Fruit fly (Drosophila melanogaster) whole organism, embryonic: ENCODE results near the gene Rab5.

Experiments
- C15 ChIP-seq: fragments of 200-800 bp; sonication (Bioruptor generic); IDR thresholded peaks from 3 replicates; pipeline ENCODE4 v1.3.6; 2022; ENCODE audit warnings: missing biosample characterization, missing genetic modification characterization
- CG10147 ChIP-seq: fragments of 200-800 bp; sonication (Bioruptor generic); optimal IDR thresholded peaks from 2 replicates; lab custom pipeline; 2019; ENCODE audit warnings: missing biosample characterization, mild to moderate bottlenecking, missing genetic modification characterization, moderate library complexity
- CG1024 ChIP-seq: fragments of 200-800 bp; sonication (Bioruptor generic); IDR thresholded peaks from 2 replicates; pipeline ENCODE4 v1.3.6; 2022; ENCODE audit warnings: missing biosample characterization, missing genetic modification characterization
- CG10654 ChIP-seq: fragments of 200-800 bp; sonication (Bioruptor generic); optimal IDR thresholded peaks from 2 replicates; lab custom pipeline; 2016; ENCODE audit warnings: missing biosample characterization, missing genetic modification characterization
- CG11723 ChIP-seq: fragments of 200-800 bp; sonication (Bioruptor generic); optimal IDR thresholded peaks from 2 replicates; lab custom pipeline; 2017; ENCODE audit warnings: missing biosample characterization, mild to moderate bottlenecking, missing genetic modification characterization
- CG12236 ChIP-seq: fragments of 200-800 bp; sonication (Bioruptor generic); optimal IDR thresholded peaks from 2 replicates; lab custom pipeline; 2016; ENCODE audit warnings: missing biosample characterization, missing genetic modification characterization
- CG14667 ChIP-seq: fragments of 200-800 bp; sonication (Bioruptor generic); IDR thresholded peaks from 2 replicates; pipeline ENCODE4 v1.3.6; 2022; ENCODE audit warnings: missing biosample characterization, missing genetic modification characterization
- CG18764 ChIP-seq: fragments of 200-800 bp; sonication (Bioruptor generic); optimal IDR thresholded peaks from 3 replicates; lab custom pipeline; 2016; ENCODE audit warnings: missing biosample characterization, missing genetic modification characterization
- CG2120 ChIP-seq: fragments of 200-800 bp; sonication (Bioruptor generic); optimal IDR thresholded peaks from 3 replicates; lab custom pipeline; 2016; ENCODE audit warnings: missing biosample characterization, missing genetic modification characterization
- CG2202 ChIP-seq: fragments of 200-800 bp; sonication (Bioruptor generic); optimal IDR thresholded peaks from 2 replicates; lab custom pipeline; 2018; ENCODE audit warnings: missing biosample characterization, mild to moderate bottlenecking, missing genetic modification characterization
- CG33557 ChIP-seq: fragments of 200-800 bp; sonication (Bioruptor generic); optimal IDR thresholded peaks from 2 replicates; lab custom pipeline; 2019; ENCODE audit warnings: missing biosample characterization, mild to moderate bottlenecking, missing genetic modification characterization, moderate library complexity
- CG42726 ChIP-seq: fragments of 200-800 bp; sonication (Bioruptor generic); IDR thresholded peaks from 2 replicates; pipeline ENCODE4 v1.3.6; 2022; ENCODE audit warnings: missing biosample characterization, missing genetic modification characterization; ENCODE audit not compliant: partially characterized antibody
- CG6683 ChIP-seq: fragments of 200-800 bp; sonication (Bioruptor generic); optimal IDR thresholded peaks from 2 replicates; lab custom pipeline; 2017; ENCODE audit warnings: missing biosample characterization, mild to moderate bottlenecking, missing genetic modification characterization, missing genetic modification reagents
- CG6813 ChIP-seq: fragments of 200-800 bp; sonication (Bioruptor generic); optimal IDR thresholded peaks from 2 replicates; lab custom pipeline; 2017; ENCODE audit warnings: missing biosample characterization, missing genetic modification characterization, mild to moderate bottlenecking, moderate library complexity, missing genetic modification reagents
- CG7928 ChIP-seq: fragments of 200-800 bp; sonication (Bioruptor generic); optimal IDR thresholded peaks from 2 replicates; lab custom pipeline; 2017; ENCODE audit warnings: missing biosample characterization, mild to moderate bottlenecking, missing genetic modification characterization
- CG8290 ChIP-seq, 3 experiments: fragments of 200-800 bp; sonication (Bioruptor generic); optimal IDR thresholded peaks; 2 replicates each; lab custom pipeline; 2016 to 2019; ENCODE audit warnings: missing biosample characterization in 3 of 3, missing genetic modification characterization in 3 of 3, mild to moderate bottlenecking in 2 of 3, moderate library complexity in 1 of 3
- CG8359 ChIP-seq: fragments of 200-800 bp; sonication (Bioruptor generic); optimal IDR thresholded peaks from 2 replicates; lab custom pipeline; 2017; ENCODE audit warnings: missing biosample characterization, mild to moderate bottlenecking, missing genetic modification characterization, borderline replicate concordance
- CoRest ChIP-seq: fragments of 200-800 bp; sonication (Bioruptor generic); optimal IDR thresholded peaks from 3 replicates; lab custom pipeline; 2018; ENCODE audit warnings: missing biosample characterization, mild to moderate bottlenecking, missing genetic modification characterization, moderate library complexity
- CrebB ChIP-seq: fragments of 200-800 bp; sonication (Bioruptor generic); optimal IDR thresholded peaks from 3 replicates; lab custom pipeline; 2018; ENCODE audit warnings: missing biosample characterization, mild to moderate bottlenecking, missing genetic modification characterization
- Deaf1 ChIP-seq: fragments of 200-800 bp; optimal IDR thresholded peaks from 3 replicates; lab custom pipeline; 2019; ENCODE audit warnings: missing biosample characterization, mild to moderate bottlenecking, missing genetic modification characterization, moderate library complexity
- Eip74EF ChIP-seq, 2 experiments: fragments of 200-800 bp in 1 of 2; fragments of >200 bp in 1 of 2; sonication (Bioruptor generic) in 1 of 2; optimal IDR thresholded peaks; 2 replicates each; lab custom pipeline; 2017 to 2019; ENCODE audit warnings: missing biosample characterization in 2 of 2, missing genetic modification characterization in 2 of 2, mild to moderate bottlenecking in 1 of 2, moderate library complexity in 1 of 2
- Elba2 ChIP-seq: fragments of 200-800 bp; sonication (Bioruptor generic); optimal IDR thresholded peaks from 3 replicates; lab custom pipeline; 2016; ENCODE audit warnings: missing biosample characterization, missing genetic modification characterization
- Nf-YA ChIP-seq: fragments of 200-800 bp; sonication (Bioruptor generic); IDR thresholded peaks from 2 replicates; pipeline ENCODE4 v1.3.6; 2022; ENCODE audit warnings: missing biosample characterization, missing genetic modification characterization
- Nf-YB ChIP-seq: fragments of 200-800 bp; sonication (Bioruptor generic); optimal IDR thresholded peaks from 3 replicates; lab custom pipeline; 2019; ENCODE audit warnings: missing biosample characterization, mild to moderate bottlenecking, missing genetic modification characterization, moderate library complexity
- Side ChIP-seq: fragments of 200-800 bp; sonication (Bioruptor generic); optimal IDR thresholded peaks from 2 replicates; lab custom pipeline; 2016; ENCODE audit warnings: missing biosample characterization, missing genetic modification characterization
- Sin3A ChIP-seq: fragments of >200 bp; optimal IDR thresholded peaks from 2 replicates; lab custom pipeline; 2018
- Spps ChIP-seq: fragments of 200-800 bp; sonication (Bioruptor generic); optimal IDR thresholded peaks from 2 replicates; lab custom pipeline; 2018; ENCODE audit warnings: missing biosample characterization, mild to moderate bottlenecking, missing genetic modification characterization
- Usf ChIP-seq: fragments of 200-800 bp; sonication (Bioruptor generic); optimal IDR thresholded peaks from 2 replicates; lab custom pipeline; 2017; ENCODE audit warnings: missing genotype, missing biosample characterization, missing genetic modification characterization
- aop ChIP-seq: fragments of 200-800 bp; sonication (Bioruptor generic); IDR thresholded peaks from 2 replicates; pipeline ENCODE4 v1.3.6; 2022; ENCODE audit warnings: missing biosample characterization, missing genetic modification characterization
- ato ChIP-seq: fragments of 200-800 bp; sonication (Bioruptor generic); IDR thresholded peaks from 2 replicates; pipeline ENCODE4 v1.3.6; 2022; ENCODE audit warnings: missing biosample characterization, missing genetic modification characterization; ENCODE audit not compliant: partially characterized antibody
- bab2 ChIP-seq: fragments of 200-800 bp; sonication (Bioruptor generic); optimal IDR thresholded peaks from 2 replicates; lab custom pipeline; 2016; ENCODE audit warnings: missing biosample characterization, missing genetic modification characterization
- btn ChIP-seq: fragments of 200-800 bp; sonication (Bioruptor generic); optimal IDR thresholded peaks from 2 replicates; lab custom pipeline; 2016; ENCODE audit warnings: missing biosample characterization, missing genetic modification characterization
- ci ChIP-seq: fragments of 200-800 bp; sonication (Bioruptor generic); IDR thresholded peaks from 3 replicates; pipeline ENCODE4 v1.3.6; 2022; ENCODE audit warnings: missing biosample characterization, missing genetic modification characterization
- danr ChIP-seq: fragments of 200-800 bp; sonication (Bioruptor generic); IDR thresholded peaks from 2 replicates; pipeline ENCODE4 v1.3.6; 2022; ENCODE audit warnings: missing biosample characterization, missing genetic modification characterization
- en ChIP-seq: fragments of 200-800 bp; sonication (Bioruptor generic); optimal IDR thresholded peaks from 2 replicates; lab custom pipeline; 2016; ENCODE audit warnings: missing biosample characterization, missing genetic modification characterization
- exex ChIP-seq: fragments of 200-800 bp; sonication (Bioruptor generic); optimal IDR thresholded peaks from 4 replicates; lab custom pipeline; 2018; ENCODE audit warnings: missing biosample characterization, mild to moderate bottlenecking, missing genetic modification characterization, moderate library complexity
- grau ChIP-seq: fragments of 200-800 bp; optimal IDR thresholded peaks from 3 replicates; lab custom pipeline; 2019; ENCODE audit warnings: missing biosample characterization, mild to moderate bottlenecking, missing genetic modification characterization, moderate library complexity
- grn ChIP-seq: fragments of 200-800 bp; sonication (Bioruptor generic); optimal IDR thresholded peaks from 3 replicates; lab custom pipeline; 2017; ENCODE audit warnings: missing biosample characterization, missing genetic modification characterization
- insv ChIP-seq, 2 experiments: fragments of 200-800 bp; sonication (Bioruptor generic); optimal IDR thresholded peaks; 3 replicates each; lab custom pipeline; 2016 to 2018; ENCODE audit warnings: missing biosample characterization in 2 of 2, missing genetic modification characterization in 2 of 2
- kni ChIP-seq: fragments of 200-800 bp; sonication (Bioruptor generic); optimal IDR thresholded peaks from 3 replicates; lab custom pipeline; 2017; ENCODE audit warnings: mild to moderate bottlenecking, missing biosample characterization, missing genetic modification reagents, missing genetic modification characterization
- luna ChIP-seq: fragments of 200-800 bp; sonication (Bioruptor generic); optimal IDR thresholded peaks from 2 replicates; lab custom pipeline; 2016; ENCODE audit warnings: missing biosample characterization, missing genetic modification characterization
- prd ChIP-seq, 3 experiments: fragments of >200 bp in 2 of 3; fragments of 200-800 bp in 1 of 3; sonication (Bioruptor generic) in 1 of 3; optimal IDR thresholded peaks in 2 of 3; IDR thresholded peaks in 1 of 3; 2 replicates in 2 of 3; 3 replicates in 1 of 3; pipeline versions ENCODE4 v1.3.6 to Lab custom; 2017 to 2022; ENCODE audit warnings: missing biosample characterization in 1 of 3, missing genetic modification characterization in 1 of 3
- pros ChIP-seq: fragments of 200-800 bp; sonication (Bioruptor generic); optimal IDR thresholded peaks from 3 replicates; lab custom pipeline; 2019; ENCODE audit warnings: missing biosample characterization, mild to moderate bottlenecking, missing genetic modification characterization, moderate library complexity
- sc ChIP-seq, 3 experiments: fragments of >200 bp in 2 of 3; fragments of 200-800 bp in 1 of 3; sonication (Bioruptor generic) in 1 of 3; optimal IDR thresholded peaks; 2 replicates in 2 of 3; 3 replicates in 1 of 3; lab custom pipeline; 2017; ENCODE audit warnings: mild to moderate bottlenecking in 1 of 3, missing biosample characterization in 1 of 3, missing genetic modification characterization in 1 of 3, missing genetic modification reagents in 1 of 3
- ssp ChIP-seq: fragments of 200-800 bp; sonication (Bioruptor generic); IDR thresholded peaks from 2 replicates; pipeline ENCODE4 v1.3.6; 2022; ENCODE audit warnings: missing biosample characterization, missing genetic modification characterization
- wek ChIP-seq: fragments of 200-800 bp; sonication (Bioruptor generic); optimal IDR thresholded peaks from 3 replicates; lab custom pipeline; 2018; ENCODE audit warnings: missing biosample characterization, mild to moderate bottlenecking, missing genetic modification characterization, moderate library complexity

The Rab5 gene

DNA sequence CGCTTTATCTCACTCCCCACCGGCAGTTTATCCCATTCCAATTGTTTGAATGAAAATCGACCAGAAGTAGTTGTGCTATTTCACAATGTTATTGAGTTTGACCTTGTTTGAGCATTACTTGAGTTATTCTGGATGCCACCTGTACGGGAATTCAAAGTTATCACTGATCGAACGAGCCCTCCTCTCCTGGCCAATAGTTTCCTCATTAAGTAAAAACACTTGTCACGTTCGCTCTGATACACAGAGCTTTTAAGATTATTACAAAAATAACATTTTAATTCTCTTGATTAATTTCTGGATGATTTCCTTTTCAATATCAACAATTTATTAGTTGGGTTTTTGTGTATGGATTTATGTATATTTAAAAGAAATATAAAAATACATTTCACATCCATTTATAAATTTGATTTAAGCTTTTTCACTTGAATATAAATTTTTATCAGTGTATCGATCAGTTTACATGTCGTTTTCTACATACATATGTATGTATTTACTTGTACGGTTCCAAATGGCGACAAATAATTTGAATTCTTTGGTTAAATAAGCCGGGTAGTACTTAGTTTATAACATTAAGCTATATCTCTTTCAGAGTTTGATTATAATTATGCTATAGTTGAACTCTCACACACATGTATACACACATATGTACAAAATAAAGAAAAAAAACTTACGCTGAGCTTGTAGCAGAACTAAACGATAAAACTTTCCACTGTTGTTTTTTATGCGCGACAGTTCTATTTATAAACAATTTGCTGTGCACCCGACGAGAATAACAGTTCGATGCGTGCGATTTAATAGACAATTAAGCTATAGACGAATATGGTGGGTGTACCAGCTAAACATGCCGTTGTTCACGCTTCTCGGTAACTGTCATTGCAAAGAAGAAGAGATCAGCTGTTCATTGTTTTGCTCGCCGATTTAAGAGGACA, 9.0 kb upstream of the Rab5 start, which contains the start of the genes CG3609 and CG15390 (continued):
- TF ChIP-seq exex (tag; lab: Kevin White, UChicago): peak; percentile 91
- no peak for TF ChIP-seq Spps (tag; lab: Kevin White, UChicago)
- TF ChIP-seq CG1024 (GFP tag; lab: Robert Waterston, UW): peak; percentile 55; the same call in 1 of the 2 replicates
- TF ChIP-seq Nf-YA (GFP tag; lab: Robert Waterston, UW): peak; percentile 59
- peak; percentile 33 for TF ChIP-seq CG6813 (GFP tag; lab: Kevin White, UChicago)
- peak; percentile 79 for TF ChIP-seq en (GFP tag; lab: Kevin White, UChicago)
- no peak for TF ChIP-seq prd (optimal IDR thresholded peaks at IDR 0.05; lab: Kevin White, UChicago)
- peak; percentile 86 for TF ChIP-seq prd (GFP tag; IDR thresholded peaks at IDR 0.05; lab: Robert Waterston, UW)
- peak; percentile 1 for TF ChIP-seq CG10654 (GFP tag; lab: Kevin White, UChicago)
- peak; percentile 86 for TF ChIP-seq aop (GFP tag; lab: Robert Waterston, UW)
- peak; percentile 1 for TF ChIP-seq CG6683 (GFP tag; lab: Kevin White, UChicago)
- no peak for TF ChIP-seq ato
- TF ChIP-seq CG8290 (GFP tag; optimal IDR thresholded peaks at IDR 0.05; lab: Kevin White, UChicago): peak; percentile 78
- TF ChIP-seq CG8290 (tag; optimal IDR thresholded peaks at IDR 0.05; lab: Kevin White, UChicago): peak; percentile 8 to 99
- peak; percentile 92 for TF ChIP-seq ci (GFP tag; lab: Robert Waterston, UW)
- TF ChIP-seq Sin3A (lab: Kevin White, UChicago): peak; percentile 4
- peak; percentile 37 for TF ChIP-seq Deaf1 (tag; lab: Kevin White, UChicago)
- TF ChIP-seq pros (GFP tag; lab: Kevin White, UChicago): no peak
- no peak for TF ChIP-seq CG42726
- TF ChIP-seq CG8359 (GFP tag; lab: Kevin White, UChicago): no peak
- peak; percentile 68 for TF ChIP-seq CG11723 (GFP tag; lab: Kevin White, UChicago)
- TF ChIP-seq Elba2 (GFP tag; lab: Kevin White, UChicago): no peak
- TF ChIP-seq grn (GFP tag; lab: Kevin White, UChicago): peak; percentile 40
- peak; percentile 21 for TF ChIP-seq CG33557 (GFP tag; lab: Kevin White, UChicago)
- TF ChIP-seq CrebB: peak; percentile 87
- peak; percentile 31 for TF ChIP-seq Nf-YB
- peak; percentile 65 for TF ChIP-seq CG14667
- TF ChIP-seq CG2120 (GFP tag; lab: Kevin White, UChicago): peak; percentile 96
- no peak for TF ChIP-seq sc (optimal IDR thresholded peaks at IDR 0.05; lab: Kevin White, UChicago)
- no peak for TF ChIP-seq sc (GFP tag; optimal IDR thresholded peaks at IDR 0.05; lab: Kevin White, UChicago)
- peak; percentile 72; the same call in 1 of the 3 replicates for TF ChIP-seq C15 (GFP tag; lab: Robert Waterston, UW)
- TF ChIP-seq insv (GFP tag; optimal IDR thresholded peaks at IDR 0.05; lab: Kevin White, UChicago): peak in 1 of 2 experiments; percentile 41
- TF ChIP-seq CG7928: peak; percentile 45
- peak; percentile 62 for TF ChIP-seq CG12236 (GFP tag; lab: Kevin White, UChicago)
- peak; percentile 44 for TF ChIP-seq Usf
- peak; percentile 81 for TF ChIP-seq luna
- peak; percentile 41 for TF ChIP-seq kni (GFP tag; lab: Kevin White, UChicago)
- TF ChIP-seq CG10147 (GFP tag; lab: Kevin White, UChicago): peak; percentile 69
- no peak for TF ChIP-seq danr (GFP tag; lab: Robert Waterston, UW)
- TF ChIP-seq CoRest: peak; percentile 62
- TF ChIP-seq btn (GFP tag; lab: Kevin White, UChicago): peak; percentile 77
- peak in 1 of 2 experiments; percentile 75 for TF ChIP-seq Eip74EF (GFP tag; optimal IDR thresholded peaks at IDR 0.05; lab: Kevin White, UChicago)
- TF ChIP-seq wek (GFP tag; lab: Kevin White, UChicago): peak; percentile 69
- TF ChIP-seq ssp (GFP tag; lab: Robert Waterston, UW): no peak
- peak; percentile 28 for TF ChIP-seq CG2202 (tag; lab: Kevin White, UChicago)
- TF ChIP-seq grau (tag; lab: Kevin White, UChicago): peak; percentile 74
- TF ChIP-seq Side (GFP tag; lab: Kevin White, UChicago): peak; percentile 85
- peak; percentile 88 for TF ChIP-seq bab2 (GFP tag; lab: Kevin White, UChicago)
- TF ChIP-seq CG18764 (GFP tag; lab: Kevin White, UChicago): peak; percentile 28
